Worm (Caenorhabditis elegans) whole organism, dauer: ENCODE data around the gene F17H10.4.

ENCODE experiments used
- unc-62 ChIP-seq: sonication (generic microtip); optimal IDR thresholded peaks from 2 replicates; lab custom pipeline; 2017; ENCODE audit warnings: missing biosample characterization, missing genetic modification reagents, missing genetic modification characterization

F17H10.4 gene

DNA sequence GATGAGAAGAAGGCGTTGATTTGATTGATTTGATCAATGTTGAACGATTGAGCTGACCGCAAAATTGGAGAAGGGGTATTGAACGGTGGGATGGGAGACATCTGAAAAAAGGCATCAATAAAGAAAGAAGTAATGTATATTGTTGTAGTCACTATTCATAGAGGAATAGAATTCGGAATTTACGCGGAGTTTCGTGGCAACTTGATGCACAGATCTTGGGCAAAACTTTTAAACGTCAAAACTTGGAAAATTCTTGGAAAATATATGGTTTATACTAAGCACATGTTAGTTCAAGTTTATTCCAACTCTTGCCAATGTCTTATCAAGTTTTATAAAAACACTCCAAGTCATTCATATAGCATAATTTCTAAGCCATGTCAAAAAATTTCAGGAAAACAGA, at the start of gene F17H10.4:
F17H10.4 (minus strand) TSS at position 101 of the 400 bp plus-strand sequence.
- no peak for TF ChIP-seq unc-62 (GFP tag; lab: Kevin White, UChicago)

DNA sequence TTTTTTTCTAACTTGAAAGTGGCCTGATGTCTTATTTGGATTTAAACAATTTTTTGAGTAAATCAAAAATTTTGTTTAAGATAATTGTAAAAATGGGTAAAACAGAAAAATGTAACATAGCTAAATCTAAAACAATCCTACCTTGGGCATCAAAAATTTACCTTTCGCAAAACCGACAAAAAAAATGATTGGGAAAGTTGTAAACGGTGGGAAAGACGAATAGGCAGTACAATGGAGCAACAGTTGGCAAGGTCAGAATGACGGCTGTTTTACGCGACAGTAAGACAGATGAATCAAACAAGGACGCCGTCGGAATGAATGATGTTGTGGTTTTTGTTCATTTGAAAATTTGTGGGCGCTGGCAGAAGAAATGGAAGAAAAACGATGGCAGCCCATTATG, 48.1 kb upstream of the F17H10.4 start:
- TF ChIP-seq unc-62 (GFP tag; lab: Kevin White, UChicago): no peak

DNA sequence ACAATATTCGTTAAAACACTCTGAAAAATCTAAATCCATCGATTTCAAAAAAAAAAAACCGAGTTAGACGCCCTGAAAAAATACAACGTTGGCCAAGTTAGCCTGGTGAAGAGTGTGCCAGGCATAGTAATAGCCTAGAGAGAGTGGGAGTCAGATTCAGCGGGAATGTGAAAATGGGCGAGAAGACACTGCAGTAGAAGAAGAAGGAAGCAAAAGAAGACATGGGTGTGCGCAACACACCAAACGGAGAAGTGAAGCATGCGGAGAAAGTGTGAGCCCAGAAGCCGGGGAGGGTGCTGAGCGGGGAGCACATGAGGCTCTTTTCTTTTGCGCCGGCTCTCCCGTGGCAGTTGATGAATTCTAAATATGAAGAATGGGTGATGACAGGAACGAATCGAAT, 44.9 kb upstream of the F17H10.4 start:
- TF ChIP-seq unc-62 (GFP tag; lab: Kevin White, UChicago): no peak

ce11 chrX:13170804-13171203, 44.5 kb upstream of the F17H10.4 start:
- TF ChIP-seq unc-62 (GFP tag; lab: Kevin White, UChicago): no peak

DNA sequence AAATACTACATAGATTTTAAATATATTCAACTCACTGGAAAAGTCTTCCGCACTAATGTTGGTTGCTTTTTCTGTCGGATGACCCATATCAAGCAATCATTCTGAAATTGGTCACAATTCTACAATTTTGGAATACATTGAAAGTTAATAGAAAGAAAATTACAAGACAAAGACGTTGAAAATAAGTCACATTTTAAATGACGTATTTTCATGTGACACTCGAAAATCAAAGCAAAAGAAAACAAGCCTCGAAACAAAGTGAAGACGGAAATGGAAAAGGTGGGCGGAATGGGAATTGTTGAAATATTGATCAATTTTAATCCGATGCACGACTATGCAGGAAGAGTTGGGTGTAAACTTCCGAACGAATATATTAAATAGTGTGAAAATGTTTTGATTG, 43.7 kb upstream of the F17H10.4 start, which contains the start of gene mob-2:
mob-2 (minus strand) TSS at position 101 of the 400 bp plus-strand sequence.
- TF ChIP-seq unc-62 (GFP tag; lab: Kevin White, UChicago): no peak

DNA sequence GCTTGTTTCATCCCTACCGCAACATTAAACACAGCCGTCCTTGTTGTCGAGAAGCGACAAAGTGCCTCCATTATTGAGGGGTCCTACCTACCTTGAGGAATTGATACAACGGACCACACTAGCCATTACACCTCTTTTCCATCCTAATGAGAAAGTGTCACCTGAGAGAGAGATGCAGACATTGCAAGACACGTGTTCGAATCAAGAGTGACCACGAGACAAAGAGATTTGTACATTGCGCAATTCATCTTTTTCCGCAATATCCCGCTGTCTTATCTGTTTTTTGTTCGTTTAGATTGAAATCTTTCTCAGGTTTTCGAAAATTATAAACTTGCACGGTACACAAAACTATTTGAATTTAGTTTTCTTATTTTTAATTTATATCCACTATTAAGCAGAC, 42.8 kb upstream of the F17H10.4 start:
- no peak for TF ChIP-seq unc-62 (GFP tag; lab: Kevin White, UChicago)

ce11 chrX:13165686-13166085, 39.4 kb upstream of the F17H10.4 start:
- TF ChIP-seq unc-62 (GFP tag; lab: Kevin White, UChicago): no peak

DNA sequence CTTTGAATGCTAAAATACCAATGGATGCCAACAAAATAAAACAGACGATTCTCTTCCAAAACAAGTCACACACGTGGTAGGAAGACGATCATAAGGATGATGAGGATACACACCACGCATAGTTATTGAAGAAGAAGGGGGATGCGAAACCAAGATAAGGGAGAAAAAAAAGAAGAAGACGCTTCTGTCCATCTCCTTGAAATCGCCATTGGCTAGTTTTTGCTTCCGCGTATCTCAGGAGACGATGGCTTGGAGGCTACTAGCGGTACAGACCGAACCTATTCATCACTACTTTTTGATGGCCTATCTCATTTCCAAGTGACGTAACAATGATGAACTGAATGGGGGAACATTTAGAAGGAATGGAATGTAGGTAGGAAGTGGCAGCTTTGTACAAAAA, 38.0 kb upstream of the F17H10.4 start:
- no peak for TF ChIP-seq unc-62 (GFP tag; lab: Kevin White, UChicago)

DNA sequence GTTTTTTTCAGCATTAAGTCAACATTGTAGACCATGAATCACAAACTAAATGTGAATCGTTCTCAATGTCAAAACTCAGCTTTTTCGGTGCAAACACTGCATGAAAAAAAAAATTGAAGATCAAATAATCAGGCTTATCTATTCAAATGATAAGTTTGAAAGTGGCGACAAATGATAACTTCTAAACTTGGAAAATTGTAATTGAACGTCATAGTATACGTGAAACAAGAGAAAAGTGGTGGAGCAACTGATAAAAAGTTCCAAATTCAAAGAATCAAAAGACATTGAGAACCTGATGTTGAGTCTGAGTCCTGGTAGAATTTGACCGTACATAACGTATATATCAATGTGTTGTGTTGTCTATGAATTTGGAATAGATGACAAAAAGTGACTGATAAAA, 36.9 kb upstream of the F17H10.4 start:
- no peak for TF ChIP-seq unc-62 (GFP tag; lab: Kevin White, UChicago)

- no peak for TF ChIP-seq unc-62 (GFP tag; lab: Kevin White, UChicago)
Observed at ce11 chrX:13162351-13163038, 36.2 kb upstream of the F17H10.4 start.

ce11 chrX:13161778-13162177, 35.5 kb upstream of the F17H10.4 start:
- TF ChIP-seq unc-62 (GFP tag; lab: Kevin White, UChicago): no peak

ce11 chrX:13159890-13160289, 33.6 kb upstream of the F17H10.4 start:
- TF ChIP-seq unc-62 (GFP tag; lab: Kevin White, UChicago): no peak

DNA sequence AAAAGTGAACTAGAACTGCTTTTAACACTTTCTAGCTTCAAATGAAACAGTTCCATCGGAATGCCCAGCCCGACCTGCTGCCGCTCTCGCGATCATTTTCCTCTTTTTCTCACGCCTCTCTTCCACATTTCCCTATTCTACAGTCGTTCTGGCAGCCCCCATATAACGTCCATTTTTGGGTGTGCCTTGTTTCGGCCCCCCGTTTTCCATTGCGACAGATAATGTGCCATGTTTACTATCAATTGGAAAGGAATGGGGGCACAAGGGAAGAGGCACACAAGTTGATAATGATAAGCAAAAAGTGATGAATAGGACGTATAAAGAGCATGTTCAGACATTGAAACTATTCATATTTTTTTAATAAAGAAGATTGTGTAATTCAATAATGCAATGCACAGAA, 32.7 kb upstream of the F17H10.4 start:
- no peak for TF ChIP-seq unc-62 (GFP tag; lab: Kevin White, UChicago)

- TF ChIP-seq unc-62 (GFP tag; lab: Kevin White, UChicago): no peak
Observed at ce11 chrX:13158487-13158886, 32.2 kb upstream of the F17H10.4 start.

- TF ChIP-seq unc-62 (GFP tag; lab: Kevin White, UChicago): no peak
Observed at ce11 chrX:13157112-13157768, 30.9 kb upstream of the F17H10.4 start.

DNA sequence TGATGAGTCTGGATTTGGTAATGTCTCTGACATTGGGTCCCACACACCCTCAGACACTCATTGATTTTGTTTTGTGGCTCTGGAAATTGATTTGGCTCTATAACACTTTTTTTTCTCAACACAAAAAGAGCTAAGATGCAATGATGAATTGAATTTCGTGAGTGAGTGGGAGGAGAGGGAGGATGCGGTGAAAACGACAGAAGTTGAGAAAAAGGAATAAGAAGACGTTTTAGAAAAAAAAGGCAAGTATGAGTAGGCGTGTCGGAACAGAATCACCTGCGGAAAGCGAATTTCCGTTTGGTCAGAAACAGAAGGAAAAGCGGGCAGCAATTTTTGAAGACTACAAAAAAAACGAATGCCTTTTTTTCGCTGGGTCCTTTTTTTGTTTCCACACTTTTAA, 29.4 kb upstream of the F17H10.4 start:
- no peak for TF ChIP-seq unc-62 (GFP tag; lab: Kevin White, UChicago)

DNA sequence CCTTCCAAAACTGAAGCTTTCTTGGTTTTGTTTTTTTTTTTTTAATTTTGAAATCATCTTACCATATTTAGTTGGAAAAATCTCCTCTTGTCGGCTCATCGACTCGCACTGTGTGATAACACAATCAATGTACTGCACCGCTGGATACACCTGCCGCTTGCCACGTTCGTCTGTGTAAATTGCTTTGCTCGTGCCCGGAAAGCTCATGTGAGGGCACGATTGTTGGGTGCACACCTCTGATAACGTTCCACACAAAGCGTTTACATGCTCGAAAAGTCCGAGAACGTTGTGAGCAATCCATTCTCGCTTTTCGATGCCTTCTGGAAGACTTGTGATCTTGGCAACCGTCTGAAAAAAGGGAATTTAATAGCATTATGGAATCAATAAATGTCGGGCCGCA, 28.2 kb upstream of the F17H10.4 start:
- no peak for TF ChIP-seq unc-62 (GFP tag; lab: Kevin White, UChicago)
